Worm (Caenorhabditis elegans) whole organism, L4 larva: ENCODE results near the gene C29A12.6.

Experiments used
- R02D3.7 ChIP-seq: fragments of 150-350 bp; sonication (generic microtip); optimal IDR thresholded peaks from 3 replicates; lab custom pipeline; 2014; ENCODE audit warnings: missing biosample characterization, missing genetic modification characterization
- daf-12 ChIP-seq: fragments of 150-350 bp; optimal IDR thresholded peaks from 2 replicates; lab custom pipeline; 2014; ENCODE audit warnings: missing biosample characterization, missing genetic modification reagents, missing genetic modification characterization
- fos-1 ChIP-seq: fragments of 150-350 bp; optimal IDR thresholded peaks from 2 replicates; lab custom pipeline; 2014; ENCODE audit warnings: missing biosample characterization, missing genetic modification characterization
- lin-13 ChIP-seq: fragments of 150-350 bp; optimal IDR thresholded peaks from 2 replicates; lab custom pipeline; 2014; ENCODE audit warnings: missing biosample characterization, missing genetic modification reagents, missing genetic modification characterization
- nhr-10 ChIP-seq: fragments of 150-350 bp; optimal IDR thresholded peaks from 2 replicates; lab custom pipeline; 2014; ENCODE audit warnings: missing biosample characterization, missing genetic modification characterization
- nhr-76 ChIP-seq: fragments of 150-350 bp; optimal IDR thresholded peaks from 2 replicates; lab custom pipeline; 2014; ENCODE audit warnings: missing biosample characterization, missing genetic modification characterization

DNA sequence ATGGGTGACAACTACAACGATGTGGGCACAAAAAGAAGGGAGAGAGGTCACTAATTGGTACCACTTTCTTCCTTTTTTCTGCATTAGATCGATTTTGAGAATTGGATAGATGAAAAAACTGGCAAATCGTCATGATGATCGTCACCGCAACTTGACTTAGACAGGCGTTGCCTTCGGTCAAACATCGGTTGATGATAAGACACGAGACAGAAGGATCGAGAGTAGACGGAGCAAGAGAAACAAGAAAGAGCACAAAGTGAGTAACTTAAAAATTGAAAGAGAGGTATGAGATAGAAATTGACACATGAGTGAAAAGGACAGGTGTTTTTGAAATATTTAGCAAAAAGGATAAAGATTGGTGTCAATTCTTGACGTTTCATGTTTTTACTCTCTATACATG, 23.1 kb downstream of the C29A12.6 start:
- TF ChIP-seq nhr-10 (no peak), nhr-76 (tag; lab: Kevin White, UChicago) (no peak), daf-12 (tag; lab: Kevin White, UChicago) (no peak), lin-13 (GFP tag; lab: Kevin White, UChicago) (no peak), fos-1 (tag; lab: Kevin White, UChicago) (no peak), R02D3.7 (no peak)
